Worm (Caenorhabditis elegans): ENCODE results near the gene lipl-7.

Gene lipl-7

DNA sequence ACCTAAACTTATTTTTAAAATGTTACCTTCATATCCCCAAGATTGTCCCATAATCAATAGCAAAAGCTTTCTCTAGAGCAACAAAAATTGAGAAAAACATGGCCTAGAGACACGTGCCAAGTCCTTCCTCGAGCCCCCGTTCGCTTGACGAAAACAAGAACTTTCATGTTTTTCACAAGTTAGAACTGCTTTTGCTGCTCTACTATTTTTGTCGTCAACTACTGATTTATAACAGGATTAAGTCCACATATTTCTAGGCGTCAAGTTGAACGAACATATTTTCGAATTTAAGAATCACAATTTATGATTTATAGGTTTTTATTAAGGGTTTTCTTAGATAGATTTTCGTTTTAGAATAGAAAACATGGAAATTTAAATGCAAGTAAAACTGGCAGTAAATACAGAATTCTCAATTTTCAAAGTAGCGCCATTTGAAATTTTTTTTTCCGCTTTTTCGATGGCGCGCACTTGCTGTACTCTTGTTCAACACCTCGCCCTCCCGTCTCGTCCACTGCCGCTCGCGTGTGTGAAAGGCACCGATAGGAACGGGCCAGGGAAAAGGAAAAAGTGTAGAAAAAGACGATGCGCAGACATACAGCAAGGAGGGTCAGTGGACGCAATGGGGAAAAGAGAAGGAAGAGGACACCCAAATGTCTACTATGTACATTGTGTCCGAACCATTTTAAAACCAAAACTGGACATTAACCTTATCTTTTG, 42.7 kb upstream of the lipl-7 start, which contains the start of gene rad-51:
rad-51 (minus strand) TSS at position 51 of the 717 bp plus-strand sequence.
- TF ChIP-seq elt-2 (tag; optimal IDR thresholded peaks at IDR 0.05) (peak; percentile 54), nhr-25 (tag; optimal IDR thresholded peaks at IDR 0.05) (peak; percentile 68), lsy-12 (tag; optimal IDR thresholded peaks at IDR 0.05) (peak; percentile 5), ztf-11 (tag; optimal IDR thresholded peaks at IDR 0.05) (no peak), daf-12 (tag; optimal IDR thresholded peaks at IDR 0.05) (no peak), R02D3.7 (tag; optimal IDR thresholded peaks at IDR 0.05) (no peak), fkh-10 (GFP tag; optimal IDR thresholded peaks at IDR 0.05) (no peak), lin-39 (tag; optimal IDR thresholded peaks at IDR 0.05) (peak; percentile 37), lin-15B (tag; optimal IDR thresholded peaks at IDR 0.05) (peak; percentile 85), pha-4 (tag; optimal IDR thresholded peaks at IDR 0.05) (peak; percentile 88), hmg-11 (tag; optimal IDR thresholded peaks at IDR 0.05) (peak; percentile 88), nhr-23 (tag; optimal IDR thresholded peaks at IDR 0.05) (peak; percentile 33), egl-27 (tag; optimal IDR thresholded peaks at IDR 0.05) (peak; percentile 9), tbx-2 (tag; optimal IDR thresholded peaks at IDR 0.05) (no peak), nhr-28 (tag; optimal IDR thresholded peaks at IDR 0.05) (no peak), nfya-1 (tag; optimal IDR thresholded peaks at IDR 0.05; ENCODE audit: insufficient read depth) (peak; percentile 86), snpc-4 (tag; optimal IDR thresholded peaks at IDR 0.05) (peak; percentile 73), pqm-1 (tag; optimal IDR thresholded peaks at IDR 0.05) (peak; percentile 29)

ce11 chrIV:10281482-10281881, 39.9 kb upstream of the lipl-7 start, which contains the start of gene thk-1:
Gene thk-1, minus strand, starts transcription at chrIV:10281582.
- TF ChIP-seq ztf-4 (tag; optimal IDR thresholded peaks at IDR 0.05) (no peak), pqm-1 (tag; optimal IDR thresholded peaks at IDR 0.05) (peak; percentile 15), ZK546.5 (tag; optimal IDR thresholded peaks at IDR 0.05) (no peak), nhr-28 (tag; optimal IDR thresholded peaks at IDR 0.05) (no peak), mml-1 (tag; optimal IDR thresholded peaks at IDR 0.05) (no peak), lin-15B (tag; optimal IDR thresholded peaks at IDR 0.05) (no peak), sea-2 (GFP tag; optimal IDR thresholded peaks at IDR 0.05) (no peak), elt-2 (tag; optimal IDR thresholded peaks at IDR 0.05) (peak; percentile 42), tbx-2 (tag; optimal IDR thresholded peaks at IDR 0.05) (no peak)

DNA sequence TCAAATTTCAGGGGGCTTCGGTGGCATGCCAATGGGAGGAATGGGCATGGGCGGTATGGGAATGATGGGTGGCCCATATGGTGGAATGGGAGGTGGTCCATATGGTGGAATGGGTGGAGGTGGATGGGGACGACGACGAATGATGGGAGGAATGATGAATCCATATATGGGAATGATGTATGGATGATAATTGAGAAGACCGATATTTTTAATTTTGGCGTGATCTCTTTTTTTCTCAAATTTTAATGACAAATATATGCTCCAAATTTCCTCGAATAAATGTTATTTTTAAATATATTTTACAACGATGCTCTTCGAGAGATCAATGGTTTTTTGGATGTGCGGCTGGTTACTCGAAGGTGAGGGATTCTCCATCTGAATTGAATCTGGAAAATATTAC, 36.1 kb upstream of the lipl-7 start, which contains the start of gene Y43C5A.4:
Y43C5A.4 (plus strand) TSS at position 301 of the 400 bp plus-strand sequence.
- TF ChIP-seq sea-2 (GFP tag; optimal IDR thresholded peaks at IDR 0.05) (no peak), unc-39 (tag; optimal IDR thresholded peaks at IDR 0.05) (no peak), zag-1 (tag; optimal IDR thresholded peaks at IDR 0.05) (no peak), nhr-12 (tag; optimal IDR thresholded peaks at IDR 0.05) (no peak), nhr-237 (tag; optimal IDR thresholded peaks at IDR 0.05) (no peak), nhr-67 (tag; optimal IDR thresholded peaks at IDR 0.05) (no peak), egl-27 (tag; optimal IDR thresholded peaks at IDR 0.05) (no peak), hmg-11 (tag; optimal IDR thresholded peaks at IDR 0.05) (no peak), lin-39 (tag; optimal IDR thresholded peaks at IDR 0.05) (no peak), elt-2 (tag; optimal IDR thresholded peaks at IDR 0.05) (no peak), ceh-28 (tag; optimal IDR thresholded peaks at IDR 0.05) (no peak), fkh-2 (tag; optimal IDR thresholded peaks at IDR 0.05) (no peak), nhr-43 (tag; optimal IDR thresholded peaks at IDR 0.05; ENCODE audit: poor library complexity, severe bottlenecking) (no peak), R02D3.7 (tag; optimal IDR thresholded peaks at IDR 0.05) (no peak), snpc-4 (tag; optimal IDR thresholded peaks at IDR 0.05) (no peak), lin-15B (tag; optimal IDR thresholded peaks at IDR 0.05) (no peak), ztf-4 (tag; optimal IDR thresholded peaks at IDR 0.05) (no peak), nhr-28 (tag; optimal IDR thresholded peaks at IDR 0.05) (no peak), pqm-1 (tag; optimal IDR thresholded peaks at IDR 0.05) (no peak)

DNA sequence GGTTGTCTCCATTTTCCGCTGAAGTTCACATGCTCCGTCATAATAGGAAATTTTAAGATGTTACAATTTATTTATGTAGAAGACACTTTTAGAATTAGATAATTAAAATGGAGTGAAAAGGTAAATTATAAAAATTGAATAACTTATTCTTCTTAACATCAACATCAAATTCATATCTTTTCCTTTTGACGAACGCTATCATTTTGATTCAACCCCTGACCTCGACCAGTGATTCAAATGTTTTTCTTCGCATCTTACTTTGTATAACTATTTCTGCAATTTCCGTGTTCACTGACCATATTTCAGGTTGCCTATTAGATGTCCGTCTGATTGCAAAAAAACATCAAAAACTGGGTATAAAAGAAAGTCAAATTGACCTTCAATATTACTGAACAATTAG, 35.3 kb upstream of the lipl-7 start, which contains the start of gene Y43C5A.7:
Y43C5A.7 (plus strand) TSS at position 301 of the 400 bp plus-strand sequence.
- TF ChIP-seq zag-1 (tag; optimal IDR thresholded peaks at IDR 0.05) (no peak), nhr-12 (tag; optimal IDR thresholded peaks at IDR 0.05) (no peak), elt-1 (tag; optimal IDR thresholded peaks at IDR 0.05) (no peak), daf-12 (tag; optimal IDR thresholded peaks at IDR 0.05) (no peak), nhr-77 (tag; optimal IDR thresholded peaks at IDR 0.05) (no peak), ceh-28 (tag; optimal IDR thresholded peaks at IDR 0.05) (no peak), ztf-4 (tag; optimal IDR thresholded peaks at IDR 0.05) (no peak), nfya-1 (tag; optimal IDR thresholded peaks at IDR 0.05; ENCODE audit: insufficient read depth) (no peak), egl-27 (tag; optimal IDR thresholded peaks at IDR 0.05) (no peak), nhr-237 (tag; optimal IDR thresholded peaks at IDR 0.05) (no peak), sea-2 (GFP tag; optimal IDR thresholded peaks at IDR 0.05) (no peak), ZK546.5 (tag; optimal IDR thresholded peaks at IDR 0.05) (no peak), nhr-76 (tag; optimal IDR thresholded peaks at IDR 0.05) (no peak), ceh-82 (tag; optimal IDR thresholded peaks at IDR 0.05) (no peak)
